Fruit fly (Drosophila melanogaster) whole organism: ENCODE measurements around the gene CG13077.

Experiments used
- CG8478 ChIP-seq: fragments of >200 bp; optimal IDR thresholded peaks from 2 replicates; lab custom pipeline; 2018; ENCODE audit warnings: inconsistent platforms
- pan ChIP-seq: fragments of >200 bp; optimal IDR thresholded peaks from 2 replicates; lab custom pipeline; 2017
- usp ChIP-seq: fragments of >200 bp; optimal IDR thresholded peaks from 2 replicates; lab custom pipeline; 2017; ENCODE audit warnings: missing biosample characterization, missing genetic modification characterization, mixed read lengths

- TF ChIP-seq pan (lab: Kevin White, UChicago) (no peak), CG8478 (lab: Kevin White, UChicago) (no peak), usp (GFP tag; lab: Kevin White, UChicago) (no peak)
Observed at dm6 chr2L:19546869-19547710, 18.6 kb upstream of the CG13077 start, which contains the start of gene CG10337.
